Fruit fly (Drosophila melanogaster): ENCODE measurements around the gene CG14435.

CG14435 gene

dm6 chrX:6852574-6852973 is 8.9 kb upstream of the CG14435 start (continued):
- TF ChIP-seq ewg (GFP tag; optimal IDR thresholded peaks at IDR 0.05): peak; percentile 81
- TF ChIP-seq ase (GFP tag; IDR thresholded peaks at IDR 0.05): peak; percentile 70
- peak; percentile 48; the same call in 1 of the 3 replicates for TF ChIP-seq jigr1 (GFP tag; IDR thresholded peaks at IDR 0.05)
- TF ChIP-seq CG12299 (tag; optimal IDR thresholded peaks at IDR 0.05): peak; percentile 86
- peak; percentile 72 for TF ChIP-seq wek (GFP tag; optimal IDR thresholded peaks at IDR 0.05)
- peak; percentile 83 for TF ChIP-seq esg (GFP tag; conservative IDR thresholded peaks at IDR 0.05)
- peak; percentile 92 for TF ChIP-seq CG15514 (GFP tag; optimal IDR thresholded peaks at IDR 0.05)
- peak; percentile 92 for TF ChIP-seq lmd (GFP tag; IDR thresholded peaks at IDR 0.05)
- TF ChIP-seq Hr39 (optimal IDR thresholded peaks at IDR 0.05): no peak
- TF ChIP-seq CG7372 (GFP tag; IDR thresholded peaks at IDR 0.05): peak; percentile 85
- TF ChIP-seq CG2199 (GFP tag; IDR thresholded peaks at IDR 0.05): no peak
- TF ChIP-seq MESR4 (GFP tag; optimal IDR thresholded peaks at IDR 0.05): peak; percentile 30
- TF ChIP-seq pros (GFP tag; optimal IDR thresholded peaks at IDR 0.05): no peak
- TF ChIP-seq CG31388 (GFP tag; optimal IDR thresholded peaks at IDR 0.05): peak; percentile 47
- peak; percentile 93 for TF ChIP-seq Meics (GFP tag; optimal IDR thresholded peaks at IDR 0.05)
- TF ChIP-seq CG6654 (GFP tag; optimal IDR thresholded peaks at IDR 0.05): peak; percentile 71
- peak; percentile 82 for TF ChIP-seq CG13123 (GFP tag; optimal IDR thresholded peaks at IDR 0.05)
- no peak for TF ChIP-seq mld (GFP tag; IDR thresholded peaks at IDR 0.05; ENCODE audit: partially characterized antibody)
- TF ChIP-seq nau (GFP tag; optimal IDR thresholded peaks at IDR 0.05): peak; percentile 76
- 0 out of 2 replicates have a peak, but pooled peaks have one; percentile 37 for TF ChIP-seq dati (GFP tag; IDR thresholded peaks at IDR 0.05)
- peak; percentile 89 for TF ChIP-seq Hsf (GFP tag; optimal IDR thresholded peaks at IDR 0.05)
- no peak for TF ChIP-seq Tbp (GFP tag; optimal IDR thresholded peaks at IDR 0.05)
- peak; percentile 92 for TF ChIP-seq CG15269 (tag; optimal IDR thresholded peaks at IDR 0.05)
- peak; percentile 70 for TF ChIP-seq ATbp (GFP tag; optimal IDR thresholded peaks at IDR 0.05)
- TF ChIP-seq CG16813 (GFP tag; IDR thresholded peaks at IDR 0.05; ENCODE audit: partially characterized antibody): no peak
- TF ChIP-seq CG15011 (GFP tag; optimal IDR thresholded peaks at IDR 0.05): peak; percentile 83
- peak; percentile 38; the same call in 1 of the 2 replicates for TF ChIP-seq CG10959 (GFP tag; IDR thresholded peaks at IDR 0.05)
- TF ChIP-seq Blimp-1 (GFP tag; optimal IDR thresholded peaks at IDR 0.05): peak; percentile 86
- peak; percentile 85 for TF ChIP-seq CG1602 (GFP tag; optimal IDR thresholded peaks at IDR 0.05)
- TF ChIP-seq dimm (GFP tag; IDR thresholded peaks at IDR 0.05): peak; percentile 66
- TF ChIP-seq h (optimal IDR thresholded peaks at IDR 0.05): no peak
- TF ChIP-seq fd96Cb (tag; optimal IDR thresholded peaks at IDR 0.05): peak; percentile 91
- peak; percentile 86 for TF ChIP-seq emc (GFP tag; optimal IDR thresholded peaks at IDR 0.05)
- peak; percentile 85 for TF ChIP-seq CG11093 (GFP tag; IDR thresholded peaks at IDR 0.05)
- 0 out of 3 replicates have a peak, but pooled peaks have one; percentile 49 for TF ChIP-seq CG6791 (GFP tag; IDR thresholded peaks at IDR 0.05; ENCODE audit: partially characterized antibody)
- TF ChIP-seq Bdp1 (GFP tag; optimal IDR thresholded peaks at IDR 0.05): peak; percentile 81
- TF ChIP-seq gt (GFP tag; IDR thresholded peaks at IDR 0.05): peak; percentile 58
- TF ChIP-seq CG13624 (GFP tag; optimal IDR thresholded peaks at IDR 0.05): peak; percentile 95
- peak; percentile 93 for TF ChIP-seq CG9609 (GFP tag; optimal IDR thresholded peaks at IDR 0.05)
- TF ChIP-seq CG14014 (GFP tag; IDR thresholded peaks at IDR 0.05): peak; percentile 89
- peak; percentile 79 for TF ChIP-seq Gug (GFP tag; IDR thresholded peaks at IDR 0.05)
- peak; percentile 96 for TF ChIP-seq gro (GFP tag; optimal IDR thresholded peaks at IDR 0.05)
- TF ChIP-seq vnd (GFP tag; IDR thresholded peaks at IDR 0.05; ENCODE audit: partially characterized antibody): no peak; the same call in 2 of the 3 replicates
- peak; percentile 94 for TF ChIP-seq CG2120 (GFP tag; optimal IDR thresholded peaks at IDR 0.05)
- TF ChIP-seq btn (GFP tag; optimal IDR thresholded peaks at IDR 0.05): peak; percentile 87
- peak; percentile 73 for TF ChIP-seq disco-r (GFP tag; optimal IDR thresholded peaks at IDR 0.05)
- TF ChIP-seq CG2116 (GFP tag; optimal IDR thresholded peaks at IDR 0.05): peak; percentile 90
- TF ChIP-seq Dad (GFP tag; optimal IDR thresholded peaks at IDR 0.05): peak; percentile 92
- peak; percentile 52; the same call in 1 of the 2 replicates for TF ChIP-seq toy (GFP tag; IDR thresholded peaks at IDR 0.05)
- TF ChIP-seq Atf-2 (GFP tag; optimal IDR thresholded peaks at IDR 0.05): peak; percentile 90
- TF ChIP-seq ftz-f1 (GFP tag; optimal IDR thresholded peaks at IDR 0.05): peak; percentile 16
- peak; percentile 86 for TF ChIP-seq seq (GFP tag; IDR thresholded peaks at IDR 0.05)

Measured in whole organism, embryonic.